Worm (Caenorhabditis elegans): Measurements from ENCODE around the gene rbd-1.

- no peak for TF ChIP-seq nhr-237 (tag; optimal IDR thresholded peaks at IDR 0.05)
- TF ChIP-seq ztf-4 (tag; optimal IDR thresholded peaks at IDR 0.05), result no peak
- TF ChIP-seq egl-27 (tag; optimal IDR thresholded peaks at IDR 0.05), result no peak
- no peak for TF ChIP-seq lin-15B (tag; optimal IDR thresholded peaks at IDR 0.05)
- TF ChIP-seq ceh-16 (tag; optimal IDR thresholded peaks at IDR 0.05), result no peak
- TF ChIP-seq ama-1 (optimal IDR thresholded peaks at IDR 0.05), result no peak
- no peak for TF ChIP-seq nhr-11 (tag; optimal IDR thresholded peaks at IDR 0.05)
- peak; percentile 36 for TF ChIP-seq ceh-28 (tag; optimal IDR thresholded peaks at IDR 0.05)
- no peak for TF ChIP-seq nhr-28 (tag; optimal IDR thresholded peaks at IDR 0.05)
- TF ChIP-seq fos-1 (tag; optimal IDR thresholded peaks at IDR 0.05), result no peak
- no peak for TF ChIP-seq nhr-77 (tag; optimal IDR thresholded peaks at IDR 0.05)
- TF ChIP-seq jun-1 (tag; optimal IDR thresholded peaks at IDR 0.05), result peak; percentile 54
- TF ChIP-seq ztf-11 (tag; optimal IDR thresholded peaks at IDR 0.05), result no peak
These were observed 8.8 kb upstream of the rbd-1 start for ce11 chrIV:12715947-12716382.
